Fruit fly (Drosophila melanogaster) S2 (cell line): Measurements from ENCODE around the gene Polr2M.

Experiments
- CG8478 ChIP-seq: fragments of >200 bp; optimal IDR thresholded peaks from 2 replicates; lab custom pipeline; 2018
- CTCF ChIP-seq, 2 experiments: fragments of >200 bp; optimal IDR thresholded peaks; 2 replicates each; lab custom pipeline; 2018

- TF ChIP-seq CG8478 (lab: Kevin White, UChicago) (no peak), CTCF (optimal IDR thresholded peaks at IDR 0.05; lab: Kevin White, UChicago) (no peak)
Measured at dm6 chr3R:19250063-19250462, 20.8 kb downstream of the Polr2M start.
